Worm (Caenorhabditis elegans) whole organism, early embryonic: Measurements from ENCODE around the gene cpr-2.

Source experiments
- F13C5.2 ChIP-seq: sonication (generic microtip); optimal IDR thresholded peaks from 2 replicates; lab custom pipeline; 2017; ENCODE audit warnings: mild to moderate bottlenecking, missing genetic modification characterization, inconsistent platforms, missing compliant biosample characterization
- aly-1 ChIP-seq: sonication (generic microtip); optimal IDR thresholded peaks from 2 replicates; lab custom pipeline; 2016; ENCODE audit warnings: missing genetic modification characterization, missing compliant biosample characterization
- ama-1 ChIP-seq: fragments of 150-350 bp; optimal IDR thresholded peaks from 2 replicates; lab custom pipeline; 2014
- ceh-13 ChIP-seq: fragments of 200-800 bp; sonication (Bioruptor generic); optimal IDR thresholded peaks from 2 replicates; lab custom pipeline; 2018; ENCODE audit warnings: mild to moderate bottlenecking, missing genetic modification characterization, missing compliant biosample characterization
- ceh-36 ChIP-seq: sonication (generic microtip); optimal IDR thresholded peaks from 2 replicates; lab custom pipeline; 2016; ENCODE audit warnings: missing genetic modification characterization, inconsistent platforms, missing compliant biosample characterization
- ets-7 ChIP-seq: sonication (generic microtip); optimal IDR thresholded peaks from 2 replicates; lab custom pipeline; 2016; ENCODE audit warnings: missing genotype, missing genetic modification characterization, missing compliant biosample characterization
- flt-1 ChIP-seq: fragments of 200-800 bp; sonication (Bioruptor generic); IDR thresholded peaks from 2 replicates; pipeline ENCODE4 v1.3.6; 2022; ENCODE audit warnings: missing genetic modification characterization, missing compliant biosample characterization
- hmbx-1 ChIP-seq: sonication (generic microtip); optimal IDR thresholded peaks from 2 replicates; lab custom pipeline; 2016; ENCODE audit warnings: mild to moderate bottlenecking, missing genetic modification characterization, missing compliant biosample characterization
- pes-1 ChIP-seq: fragments of 200-800 bp; sonication (Bioruptor generic); IDR thresholded peaks from 2 replicates; pipeline ENCODE4 v1.3.6; 2022; ENCODE audit warnings: missing genetic modification reagents, missing genetic modification characterization, missing compliant biosample characterization
- tra-4 ChIP-seq: sonication (generic microtip); optimal IDR thresholded peaks from 2 replicates; lab custom pipeline; 2017; ENCODE audit warnings: missing genetic modification characterization, missing compliant biosample characterization

DNA sequence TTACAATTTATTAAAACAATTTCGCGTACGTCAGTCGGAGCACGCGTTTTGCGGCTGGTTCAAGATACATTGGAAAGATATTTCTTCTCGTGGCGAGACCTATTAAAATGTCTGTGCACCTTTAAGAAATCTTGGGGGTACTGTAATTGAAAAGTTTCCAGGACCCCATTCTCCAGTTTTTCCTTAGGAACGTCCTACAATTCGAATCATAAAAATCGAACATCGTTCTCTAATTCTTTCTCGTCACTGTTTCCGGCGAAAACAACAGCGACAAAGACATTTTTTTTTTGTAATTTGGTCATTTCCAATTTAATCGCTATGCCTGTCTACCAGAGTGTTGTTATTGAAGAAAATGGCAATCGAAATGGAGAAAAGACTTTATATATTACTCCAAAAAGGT, 2.8 kb upstream of the cpr-2 start, which contains the start of gene Y32B12B.1:
- no peak for TF ChIP-seq flt-1 (GFP tag; lab: Robert Waterston, UW)
- TF ChIP-seq hmbx-1 (tag; lab: Kevin White, UChicago): no peak
- no peak for TF ChIP-seq ama-1 (lab: Kevin White, UChicago)
- no peak for TF ChIP-seq ets-7 (tag; lab: Kevin White, UChicago)
- TF ChIP-seq tra-4 (tag; lab: Kevin White, UChicago): no peak
- no peak for TF ChIP-seq F13C5.2 (tag; lab: Kevin White, UChicago)
- TF ChIP-seq pes-1 (GFP tag; lab: Robert Waterston, UW): no peak
- no peak for TF ChIP-seq ceh-13 (GFP tag; lab: Kevin White, UChicago)
- TF ChIP-seq aly-1: no peak
- TF ChIP-seq ceh-36 (tag; lab: Kevin White, UChicago): no peak
